Worm (Caenorhabditis elegans) whole organism, young adult: ENCODE data around the gene W08E12.8.

Source experiments
- F49E8.2 ChIP-seq: sonication (generic microtip); optimal IDR thresholded peaks from 3 replicates; lab custom pipeline; 2017; ENCODE audit warnings: missing genetic modification characterization, mild to moderate bottlenecking, missing compliant biosample characterization, antibody characterized with exemption, moderate library complexity; ENCODE audit not compliant: insufficient read depth
- attf-5 ChIP-seq: fragments of 200-800 bp; sonication (Bioruptor generic); optimal IDR thresholded peaks from 2 replicates; lab custom pipeline; 2018; ENCODE audit warnings: mild to moderate bottlenecking, missing genetic modification characterization, missing compliant biosample characterization
- ets-4 ChIP-seq: fragments of 200-800 bp; sonication (Bioruptor generic); optimal IDR thresholded peaks from 2 replicates; lab custom pipeline; 2018; ENCODE audit warnings: mild to moderate bottlenecking, missing genetic modification characterization, missing compliant biosample characterization
- lin-35 ChIP-seq, 3 experiments: fragments of 150-350 bp in 2 of 3; sonication (generic microtip) in 1 of 3; optimal IDR thresholded peaks; 2 replicates each; lab custom pipeline; 2014 to 2018; ENCODE audit warnings: missing biosample characterization in 3 of 3, missing genetic modification characterization in 3 of 3, missing genetic modification reagents in 3 of 3
- lir-1 ChIP-seq: fragments of 200-800 bp; sonication (Bioruptor generic); conservative IDR thresholded peaks from 2 replicates; pipeline ENCODE4 v1.3.6; 2022; ENCODE audit warnings: missing genetic modification reagents, missing genetic modification characterization, missing compliant biosample characterization
- lsy-27 ChIP-seq: sonication (generic microtip); optimal IDR thresholded peaks from 2 replicates; lab custom pipeline; 2017; ENCODE audit warnings: missing genetic modification characterization, mild to moderate bottlenecking, missing compliant biosample characterization, antibody characterized with exemption, missing genotype, borderline replicate concordance; ENCODE audit not compliant: insufficient read depth
- nfya-1 ChIP-seq: sonication (generic microtip); optimal IDR thresholded peaks from 2 replicates; lab custom pipeline; 2017; ENCODE audit warnings: antibody characterized with exemption, missing compliant biosample characterization, missing genetic modification characterization, borderline replicate concordance; ENCODE audit not compliant: insufficient read depth
- ztf-26 ChIP-seq: sonication (generic microtip); optimal IDR thresholded peaks from 2 replicates; lab custom pipeline; 2017; ENCODE audit warnings: missing genetic modification characterization, missing compliant biosample characterization
- ztf-6 ChIP-seq: fragments of 200-800 bp; sonication (Bioruptor generic); IDR thresholded peaks from 2 replicates; pipeline ENCODE4 v1.3.6; 2022; ENCODE audit warnings: missing genetic modification reagents, missing genetic modification characterization, missing compliant biosample characterization

ce11 chrIV:3273295-3273694 lies 18.9 kb upstream of the W08E12.8 start, which contains the start of gene T26C12.3:
- no peak for TF ChIP-seq F49E8.2
- no peak for TF ChIP-seq attf-5 (GFP tag; lab: Kevin White, UChicago)
- TF ChIP-seq ztf-6: no peak
- no peak for TF ChIP-seq ztf-26 (tag; lab: Kevin White, UChicago)
- no peak for TF ChIP-seq lin-35 (GFP tag; optimal IDR thresholded peaks at IDR 0.05; lab: Kevin White, UChicago)
- no peak for TF ChIP-seq lsy-27 (tag; lab: Kevin White, UChicago)
- no peak for TF ChIP-seq ets-4 (GFP tag; lab: Kevin White, UChicago)
- TF ChIP-seq nfya-1: no peak
- no peak for TF ChIP-seq lir-1 (GFP tag; lab: Robert Waterston, UW)
